Worm (Caenorhabditis elegans): Measurements from ENCODE around the gene D1005.10.

DNA sequence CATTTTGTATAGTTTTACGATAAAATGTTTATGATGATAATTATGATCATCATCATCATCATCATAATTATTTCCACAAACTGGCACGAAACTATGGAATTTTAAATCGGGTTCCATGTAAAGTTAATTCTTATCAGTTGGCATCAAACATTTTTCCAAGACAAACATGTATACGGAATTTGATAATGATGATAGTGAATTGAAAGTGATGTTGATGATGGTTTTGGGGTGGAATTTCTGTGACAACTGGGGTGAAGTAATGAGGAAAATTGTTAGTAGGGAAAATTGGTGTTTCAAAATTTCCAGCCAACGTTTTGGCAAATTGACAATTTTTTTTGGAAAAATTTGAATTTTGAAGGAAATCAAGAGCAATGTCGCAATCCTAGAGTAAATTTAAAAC lies 26.2 kb downstream of the D1005.10 start:
- no peak for TF ChIP-seq dao-5 (tag; optimal IDR thresholded peaks at IDR 0.05)
- no peak for TF ChIP-seq him-1 (tag; optimal IDR thresholded peaks at IDR 0.05)
- no peak for TF ChIP-seq W03F9.2 (tag; optimal IDR thresholded peaks at IDR 0.05)

Data from whole organism, L4/young adult.